Fruit fly (Drosophila melanogaster): ENCODE data around the gene Pc.

DNA sequence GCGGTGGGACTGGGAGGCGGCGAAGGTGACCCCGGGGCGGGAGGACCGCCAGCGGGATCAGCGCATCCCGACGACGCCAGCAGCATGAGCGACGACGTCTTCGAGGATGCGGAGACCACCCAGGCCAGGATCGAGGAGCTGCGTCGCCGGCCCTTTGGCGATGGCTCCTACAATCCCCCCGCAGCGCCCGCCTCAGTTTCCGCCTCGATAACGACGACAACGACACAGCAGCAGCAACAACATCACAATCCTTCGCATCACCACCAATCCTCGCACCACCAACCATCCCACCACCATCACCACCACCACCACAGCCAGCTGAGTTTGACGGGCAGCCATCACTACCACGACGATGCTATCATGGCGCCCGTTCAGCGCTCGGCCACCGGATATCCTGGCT is 2.1 kb upstream of the Pc start:
- TF ChIP-seq h (optimal IDR thresholded peaks at IDR 0.05), result no peak
- TF ChIP-seq Myc (optimal IDR thresholded peaks at IDR 0.05), result no peak
- no peak for TF ChIP-seq psq (optimal IDR thresholded peaks at IDR 0.05)
- TF ChIP-seq Sin3A (optimal IDR thresholded peaks at IDR 0.05), result no peak
